Worm (Caenorhabditis elegans) whole organism, L2 larva: ENCODE results near the gene D1022.4.
"Not testable (repeated sequence)": the region's sequence is repeated elsewhere in the genome, so short reads cannot be mapped to it uniquely, and the experiment has no call there.

Experiments
- C34F6.9 ChIP-seq: fragments of 150-350 bp; optimal IDR thresholded peaks from 2 replicates; lab custom pipeline; 2014; ENCODE audit warnings: missing biosample characterization, missing genetic modification characterization
- R02D3.7 ChIP-seq: fragments of 150-350 bp; optimal IDR thresholded peaks from 2 replicates; lab custom pipeline; 2014; ENCODE audit warnings: missing biosample characterization, missing genetic modification characterization
- alr-1 ChIP-seq: fragments of 150-350 bp; optimal IDR thresholded peaks from 2 replicates; lab custom pipeline; 2014; ENCODE audit warnings: missing biosample characterization, missing genetic modification characterization
- aly-2 ChIP-seq: fragments of 150-350 bp; optimal IDR thresholded peaks from 2 replicates; lab custom pipeline; 2014; ENCODE audit warnings: missing biosample characterization, missing genetic modification characterization
- ceh-16 ChIP-seq: fragments of 150-350 bp; optimal IDR thresholded peaks from 2 replicates; lab custom pipeline; 2014; ENCODE audit warnings: missing biosample characterization, missing genetic modification characterization
- ceh-82 ChIP-seq: fragments of 150-350 bp; optimal IDR thresholded peaks from 2 replicates; lab custom pipeline; 2014; ENCODE audit warnings: missing biosample characterization, missing genetic modification characterization
- crh-2 ChIP-seq: sonication (generic microtip); optimal IDR thresholded peaks from 2 replicates; lab custom pipeline; 2017; ENCODE audit warnings: missing biosample characterization, missing genetic modification characterization
- dmd-4 ChIP-seq: sonication (generic microtip); optimal IDR thresholded peaks from 2 replicates; lab custom pipeline; 2017; ENCODE audit warnings: missing biosample characterization, missing genetic modification characterization
- egl-27 ChIP-seq: sonication (generic microtip); optimal IDR thresholded peaks from 3 replicates; lab custom pipeline; 2017; ENCODE audit warnings: missing biosample characterization, missing genetic modification reagents, missing genetic modification characterization
- elt-1 ChIP-seq: fragments of 150-350 bp; optimal IDR thresholded peaks from 2 replicates; lab custom pipeline; 2014; ENCODE audit warnings: missing biosample characterization, missing genetic modification characterization
- fos-1 ChIP-seq: fragments of 150-350 bp; optimal IDR thresholded peaks from 2 replicates; lab custom pipeline; 2014; ENCODE audit warnings: missing biosample characterization, missing genetic modification characterization
- gmeb-1 ChIP-seq: fragments of 150-350 bp; optimal IDR thresholded peaks from 2 replicates; lab custom pipeline; 2014; ENCODE audit warnings: missing biosample characterization, missing genetic modification characterization
- lin-11 ChIP-seq: fragments of 150-350 bp; sonication (generic microtip); optimal IDR thresholded peaks from 2 replicates; lab custom pipeline; 2014; ENCODE audit warnings: missing biosample characterization, missing genetic modification characterization, inconsistent platforms, mixed read lengths
- lin-13 ChIP-seq: fragments of 150-350 bp; optimal IDR thresholded peaks from 2 replicates; lab custom pipeline; 2014; ENCODE audit warnings: missing biosample characterization, missing genetic modification reagents, missing genetic modification characterization
- lsy-2 ChIP-seq, 2 experiments: fragments of 150-350 bp in 1 of 2; sonication (generic microtip) in 1 of 2; optimal IDR thresholded peaks; 2 replicates each; lab custom pipeline; 2014 to 2017; ENCODE audit warnings: missing biosample characterization in 2 of 2, missing genetic modification characterization in 2 of 2
- mdl-1 ChIP-seq, 2 experiments: fragments of 150-350 bp in 1 of 2; sonication (generic microtip) in 1 of 2; optimal IDR thresholded peaks; 2 replicates each; lab custom pipeline; 2017; ENCODE audit warnings: missing biosample characterization in 2 of 2, missing genetic modification characterization in 2 of 2
- nhr-10 ChIP-seq: sonication (generic microtip); optimal IDR thresholded peaks from 2 replicates; lab custom pipeline; 2017; ENCODE audit warnings: missing biosample characterization, missing genetic modification characterization
- nhr-11 ChIP-seq: fragments of 150-350 bp; optimal IDR thresholded peaks from 2 replicates; lab custom pipeline; 2014; ENCODE audit warnings: missing biosample characterization, missing genetic modification characterization
- nhr-12 ChIP-seq: fragments of 150-350 bp; optimal IDR thresholded peaks from 2 replicates; lab custom pipeline; 2014; ENCODE audit warnings: missing biosample characterization, missing genetic modification characterization
- nhr-129 ChIP-seq: fragments of 150-350 bp; optimal IDR thresholded peaks from 2 replicates; lab custom pipeline; 2014; ENCODE audit warnings: missing biosample characterization, missing genetic modification characterization
- nhr-23 ChIP-seq: fragments of 150-350 bp; optimal IDR thresholded peaks from 2 replicates; lab custom pipeline; 2014; ENCODE audit warnings: missing biosample characterization, missing genetic modification reagents, missing genetic modification characterization
- nhr-237 ChIP-seq: fragments of 150-350 bp; optimal IDR thresholded peaks from 2 replicates; lab custom pipeline; 2014; ENCODE audit warnings: missing biosample characterization, missing genetic modification characterization
- nhr-25 ChIP-seq: fragments of 150-350 bp; sonication (generic microtip); optimal IDR thresholded peaks from 3 replicates; lab custom pipeline; 2014; ENCODE audit warnings: missing biosample characterization, missing genetic modification characterization
- nhr-6 ChIP-seq: fragments of 150-350 bp; optimal IDR thresholded peaks from 2 replicates; lab custom pipeline; 2014; ENCODE audit warnings: missing biosample characterization, missing genetic modification characterization
- nhr-77 ChIP-seq: fragments of 150-350 bp; optimal IDR thresholded peaks from 2 replicates; lab custom pipeline; 2014; ENCODE audit warnings: missing biosample characterization, missing genetic modification characterization
- peb-1 ChIP-seq: fragments of 150-350 bp; optimal IDR thresholded peaks from 2 replicates; lab custom pipeline; 2014; ENCODE audit warnings: missing biosample characterization, missing genetic modification characterization
- skn-1 ChIP-seq: sonication (generic microtip); optimal IDR thresholded peaks from 2 replicates; lab custom pipeline; 2017; ENCODE audit warnings: missing biosample characterization, missing genetic modification characterization
- sma-9 ChIP-seq, 2 experiments: fragments of 150-350 bp in 1 of 2; sonication (generic microtip) in 1 of 2; optimal IDR thresholded peaks; 2 replicates each; lab custom pipeline; 2014 to 2016; ENCODE audit warnings: missing genetic modification characterization in 2 of 2, mild to moderate bottlenecking in 1 of 2, missing biosample characterization in 1 of 2, missing compliant biosample characterization in 1 of 2, missing genetic modification reagents in 1 of 2, moderate library complexity in 1 of 2
- snpc-4 ChIP-seq: fragments of 150-350 bp; optimal IDR thresholded peaks from 2 replicates; lab custom pipeline; 2014; ENCODE audit warnings: missing biosample characterization, missing genetic modification characterization
- unc-39 ChIP-seq: fragments of 150-350 bp; optimal IDR thresholded peaks from 2 replicates; lab custom pipeline; 2014; ENCODE audit warnings: missing biosample characterization, missing genetic modification characterization
- unc-62 ChIP-seq: fragments of 150-350 bp; optimal IDR thresholded peaks from 2 replicates; lab custom pipeline; 2014; ENCODE audit warnings: missing biosample characterization, missing genetic modification reagents, missing genetic modification characterization
- zag-1 ChIP-seq: fragments of 150-350 bp; optimal IDR thresholded peaks from 2 replicates; lab custom pipeline; 2014; ENCODE audit warnings: missing biosample characterization, missing genetic modification characterization
- ztf-11 ChIP-seq: sonication (generic microtip); optimal IDR thresholded peaks from 2 replicates; lab custom pipeline; 2017; ENCODE audit warnings: missing biosample characterization, missing genetic modification characterization

D1022.4 gene

ce11 chrII:7459205-7459604, 2.1 kb upstream of the D1022.4 start, which contains the start of gene D1022.2:
D1022.2 (plus strand) TSS chrII:7459505.
- TF ChIP-seq elt-1 (tag; lab: Kevin White, UChicago), result no peak
- no peak for TF ChIP-seq nhr-77 (tag; lab: Kevin White, UChicago)
- no peak for TF ChIP-seq gmeb-1 (tag; lab: Kevin White, UChicago)
- no peak for TF ChIP-seq nhr-11 (tag; lab: Kevin White, UChicago)
- TF ChIP-seq lsy-2 (tag; optimal IDR thresholded peaks at IDR 0.05; lab: Kevin White, UChicago), result no peak
- TF ChIP-seq R02D3.7, result no peak

ce11 chrII:7458706-7459105, 1.6 kb upstream of the D1022.4 start, which contains the start of gene D1022.5:
D1022.5 (minus strand) TSS chrII:7458806.
- TF ChIP-seq lin-13 (GFP tag; lab: Kevin White, UChicago) (no peak), elt-1 (tag; lab: Kevin White, UChicago) (no peak), nhr-23 (no peak), ceh-16 (tag; lab: Kevin White, UChicago) (no peak), unc-39 (tag; lab: Kevin White, UChicago) (no peak)

ce11 chrII:7456184-7456583, 908 bp downstream of the D1022.4 start, which contains the start of gene D1022.3:
D1022.3 (minus strand) TSS chrII:7456284.
- no peak for TF ChIP-seq lsy-2 (tag; optimal IDR thresholded peaks at IDR 0.05; lab: Kevin White, UChicago)
- no peak for TF ChIP-seq unc-39 (tag; lab: Kevin White, UChicago)
- no peak for TF ChIP-seq peb-1 (tag; lab: Kevin White, UChicago)
- TF ChIP-seq gmeb-1 (tag; lab: Kevin White, UChicago), result no peak
- TF ChIP-seq elt-1 (tag; lab: Kevin White, UChicago), result no peak
- no peak for TF ChIP-seq skn-1 (tag; lab: Kevin White, UChicago)
- TF ChIP-seq nhr-6 (tag; lab: Kevin White, UChicago), result no peak
- TF ChIP-seq nhr-237 (tag; lab: Kevin White, UChicago), result no peak
- TF ChIP-seq unc-62 (GFP tag; lab: Kevin White, UChicago), result no peak
- TF ChIP-seq snpc-4 (tag; lab: Kevin White, UChicago), result no peak
- TF ChIP-seq alr-1, result no peak
- TF ChIP-seq aly-2, result no peak
- TF ChIP-seq ztf-11 (tag; lab: Kevin White, UChicago), result no peak
- TF ChIP-seq ceh-16 (tag; lab: Kevin White, UChicago), result no peak
- TF ChIP-seq fos-1 (tag; lab: Kevin White, UChicago), result no peak
- no peak for TF ChIP-seq C34F6.9 (tag; lab: Kevin White, UChicago)
- TF ChIP-seq sma-9 (GFP tag; optimal IDR thresholded peaks at IDR 0.05; lab: Kevin White, UChicago), result no peak
- no peak for TF ChIP-seq sma-9 (tag; optimal IDR thresholded peaks at IDR 0.05; lab: Kevin White, UChicago)
- TF ChIP-seq nhr-11 (tag; lab: Kevin White, UChicago), result no peak
- TF ChIP-seq dmd-4, result no peak
- TF ChIP-seq, all 48 proteins: peak for 0

- TF ChIP-seq nhr-25 (tag; lab: Kevin White, UChicago); egl-27; fos-1 (tag; lab: Kevin White, UChicago): not testable (repeated sequence)
Measured at ce11 chrII:7434958-7435357, 22.1 kb downstream of the D1022.4 start, which contains the start of gene K02A2.1. K02A2.1 (plus strand) TSS chrII:7435258.

ce11 chrII:7434182-7434581, 22.9 kb downstream of the D1022.4 start, which contains the start of gene kcc-3:
kcc-3 (minus strand) TSS chrII:7434282.
- TF ChIP-seq alr-1 (no peak), ceh-16 (tag; lab: Kevin White, UChicago) (no peak), nhr-129 (tag; lab: Kevin White, UChicago) (no peak), nhr-77 (tag; lab: Kevin White, UChicago) (no peak), nhr-237 (tag; lab: Kevin White, UChicago) (no peak), crh-2 (no peak), nhr-12 (no peak)
- TF ChIP-seq, all 48 proteins: peak for 0

- no peak for TF ChIP-seq unc-39 (tag; lab: Kevin White, UChicago)
- TF ChIP-seq C34F6.9 (tag; lab: Kevin White, UChicago), result no peak
- no peak for TF ChIP-seq zag-1 (tag; lab: Kevin White, UChicago)
- TF ChIP-seq nhr-10 (tag; lab: Kevin White, UChicago), result no peak
- no peak for TF ChIP-seq nhr-129 (tag; lab: Kevin White, UChicago)
- TF ChIP-seq crh-2, result no peak
- no peak for TF ChIP-seq mdl-1 (tag; optimal IDR thresholded peaks at IDR 0.05; lab: Kevin White, UChicago)
- no peak for TF ChIP-seq peb-1 (tag; lab: Kevin White, UChicago)
- no peak for TF ChIP-seq lin-11 (tag; lab: Kevin White, UChicago)
- no peak for TF ChIP-seq nhr-12
- TF ChIP-seq ceh-82 (tag; lab: Kevin White, UChicago), result no peak
- no peak for TF ChIP-seq lsy-2 (tag; optimal IDR thresholded peaks at IDR 0.05; lab: Kevin White, UChicago)
Measured at ce11 chrII:7432327-7432726, 24.8 kb downstream of the D1022.4 start, which contains the start of gene srd-54. srd-54 (plus strand) TSS chrII:7432627.
